Fruit fly (Drosophila melanogaster) whole organism, embryonic: Measurements from ENCODE around the gene CG14219.

Experiments used
- CG10267 ChIP-seq: fragments of 200-800 bp; sonication (Bioruptor generic); optimal IDR thresholded peaks from 2 replicates; lab custom pipeline; 2018; ENCODE audit warnings: missing biosample characterization, mild to moderate bottlenecking, missing genetic modification characterization, moderate library complexity
- CG10431 ChIP-seq: fragments of 200-800 bp; sonication (Bioruptor generic); optimal IDR thresholded peaks from 3 replicates; lab custom pipeline; 2018; ENCODE audit warnings: missing biosample characterization, mild to moderate bottlenecking, missing genetic modification characterization
- CG10565 ChIP-seq: fragments of 200-800 bp; sonication (Bioruptor generic); optimal IDR thresholded peaks from 3 replicates; lab custom pipeline; 2016; ENCODE audit warnings: missing biosample characterization, mild to moderate bottlenecking, missing genetic modification characterization
- CG10654 ChIP-seq: fragments of 200-800 bp; sonication (Bioruptor generic); optimal IDR thresholded peaks from 2 replicates; lab custom pipeline; 2016; ENCODE audit warnings: missing biosample characterization, missing genetic modification characterization
- CG15514 ChIP-seq: fragments of 200-800 bp; sonication (Bioruptor generic); optimal IDR thresholded peaks from 3 replicates; lab custom pipeline; 2017; ENCODE audit warnings: missing biosample characterization, missing genetic modification characterization, mild to moderate bottlenecking, moderate library complexity, missing genetic modification reagents
- CG15696 ChIP-seq: fragments of 200-800 bp; sonication (Bioruptor generic); optimal IDR thresholded peaks from 2 replicates; lab custom pipeline; 2019; ENCODE audit warnings: missing biosample characterization, mild to moderate bottlenecking, missing genetic modification characterization, moderate library complexity
- CG1647 ChIP-seq: fragments of 200-800 bp; sonication (Bioruptor generic); optimal IDR thresholded peaks from 3 replicates; lab custom pipeline; 2016; ENCODE audit warnings: missing biosample characterization, missing genetic modification characterization
- CG17568 ChIP-seq: fragments of 200-800 bp; sonication (Bioruptor generic); optimal IDR thresholded peaks from 2 replicates; lab custom pipeline; 2018; ENCODE audit warnings: missing biosample characterization, mild to moderate bottlenecking, missing genetic modification characterization, moderate library complexity
- CG1792 ChIP-seq: fragments of 200-800 bp; sonication (Bioruptor generic); optimal IDR thresholded peaks from 2 replicates; lab custom pipeline; 2016; ENCODE audit warnings: missing biosample characterization, missing genetic modification characterization
- CG18619 ChIP-seq: fragments of 200-800 bp; sonication (Bioruptor generic); optimal IDR thresholded peaks from 3 replicates; lab custom pipeline; 2017; ENCODE audit warnings: missing biosample characterization, mild to moderate bottlenecking, missing genetic modification characterization
- CG30403 ChIP-seq: fragments of 200-800 bp; sonication (Bioruptor generic); optimal IDR thresholded peaks from 3 replicates; lab custom pipeline; 2016; ENCODE audit warnings: missing biosample characterization, missing genetic modification characterization
- CG31388 ChIP-seq: fragments of 200-800 bp; sonication (Bioruptor generic); optimal IDR thresholded peaks from 2 replicates; lab custom pipeline; 2016; ENCODE audit warnings: missing biosample characterization, missing genetic modification characterization
- CG3281 ChIP-seq: fragments of 200-800 bp; sonication (Bioruptor generic); optimal IDR thresholded peaks from 3 replicates; lab custom pipeline; 2017; ENCODE audit warnings: missing biosample characterization, mild to moderate bottlenecking, missing genetic modification characterization
- CG33213 ChIP-seq: fragments of 200-800 bp; sonication (Bioruptor generic); optimal IDR thresholded peaks from 3 replicates; lab custom pipeline; 2016; ENCODE audit warnings: missing biosample characterization, missing genetic modification characterization
- CG3726 ChIP-seq: fragments of 200-800 bp; sonication (Bioruptor generic); IDR thresholded peaks from 3 replicates; pipeline ENCODE4, ENCODE4 v1.3.6; 2022; ENCODE audit warnings: missing biosample characterization, missing genetic modification characterization
- CG3847 ChIP-seq: fragments of 200-800 bp; sonication (Bioruptor generic); IDR thresholded peaks from 2 replicates; pipeline ENCODE4 v1.3.6; 2022; ENCODE audit warnings: missing biosample characterization, missing genetic modification characterization
- CG6765 ChIP-seq: fragments of 200-800 bp; sonication (Bioruptor generic); optimal IDR thresholded peaks from 3 replicates; lab custom pipeline; 2017; ENCODE audit warnings: missing biosample characterization, mild to moderate bottlenecking, missing genetic modification characterization
- CG7556 ChIP-seq: fragments of 200-800 bp; sonication (Bioruptor generic); optimal IDR thresholded peaks from 2 replicates; lab custom pipeline; 2017; ENCODE audit warnings: missing biosample characterization, mild to moderate bottlenecking, missing genetic modification characterization
- CHES-1-like ChIP-seq: fragments of 200-800 bp; sonication (Bioruptor generic); optimal IDR thresholded peaks from 2 replicates; lab custom pipeline; 2016; ENCODE audit warnings: missing biosample characterization, missing genetic modification characterization
- D19A ChIP-seq: fragments of 200-800 bp; optimal IDR thresholded peaks from 3 replicates; lab custom pipeline; 2019; ENCODE audit warnings: missing biosample characterization, mild to moderate bottlenecking, missing genetic modification characterization, moderate library complexity
- Dek ChIP-seq: fragments of 200-800 bp; sonication (Bioruptor generic); optimal IDR thresholded peaks from 3 replicates; lab custom pipeline; 2019; ENCODE audit warnings: missing biosample characterization, mild to moderate bottlenecking, missing genetic modification characterization, moderate library complexity
- Ets65A ChIP-seq: fragments of 200-800 bp; sonication (Bioruptor generic); peaks from one replicate; lab custom pipeline; 2016; ENCODE audit warnings: missing biosample characterization, missing genetic modification characterization
- Ets97D ChIP-seq: fragments of 200-800 bp; sonication (Bioruptor generic); optimal IDR thresholded peaks from 3 replicates; lab custom pipeline; 2016; ENCODE audit warnings: missing biosample characterization, missing genetic modification characterization
- Fer1 ChIP-seq: fragments of 200-800 bp; sonication (Bioruptor generic); optimal IDR thresholded peaks from 2 replicates; lab custom pipeline; 2017; ENCODE audit warnings: missing biosample characterization, mild to moderate bottlenecking, missing genetic modification characterization
- Fer3 ChIP-seq: fragments of 200-800 bp; sonication (Bioruptor generic); optimal IDR thresholded peaks from 2 replicates; lab custom pipeline; 2018; ENCODE audit warnings: missing biosample characterization, mild to moderate bottlenecking, missing genetic modification characterization, moderate library complexity
- HLH3B ChIP-seq: fragments of 200-800 bp; sonication (Bioruptor generic); IDR thresholded peaks from 2 replicates; pipeline ENCODE4 v1.3.6; 2022; ENCODE audit warnings: missing biosample characterization, missing genetic modification characterization
- Hr39 ChIP-seq: fragments of >200 bp; optimal IDR thresholded peaks from 2 replicates; lab custom pipeline; 2017
- Nf-YC ChIP-seq: fragments of 200-800 bp; optimal IDR thresholded peaks from 3 replicates; lab custom pipeline; 2019; ENCODE audit warnings: missing biosample characterization, mild to moderate bottlenecking, missing genetic modification characterization, moderate library complexity
- Opbp ChIP-seq: fragments of 200-800 bp; sonication (Bioruptor generic); IDR thresholded peaks from 3 replicates; pipeline ENCODE4 v1.3.6; 2022; ENCODE audit warnings: missing biosample characterization, missing genetic modification characterization; ENCODE audit not compliant: partially characterized antibody
- Pdp1 ChIP-seq, 2 experiments: fragments of 200-800 bp; sonication (Bioruptor generic); optimal IDR thresholded peaks; 3 replicates each; lab custom pipeline; 2016; ENCODE audit warnings: missing biosample characterization in 2 of 2, missing genetic modification characterization in 2 of 2, mild to moderate bottlenecking in 1 of 2, moderate library complexity in 1 of 2
- Rfx ChIP-seq: fragments of 200-800 bp; sonication (Bioruptor generic); IDR thresholded peaks from 2 replicates; pipeline ENCODE4 v1.3.6; 2022; ENCODE audit warnings: missing biosample characterization, missing genetic modification characterization
- Spps ChIP-seq: fragments of 200-800 bp; sonication (Bioruptor generic); optimal IDR thresholded peaks from 2 replicates; lab custom pipeline; 2018; ENCODE audit warnings: missing biosample characterization, mild to moderate bottlenecking, missing genetic modification characterization
- Usf ChIP-seq: fragments of 200-800 bp; sonication (Bioruptor generic); optimal IDR thresholded peaks from 2 replicates; lab custom pipeline; 2017; ENCODE audit warnings: missing genotype, missing biosample characterization, missing genetic modification characterization
- ap ChIP-seq: fragments of 200-800 bp; sonication (Bioruptor generic); IDR thresholded peaks from 2 replicates; pipeline ENCODE4 v1.3.6; 2022; ENCODE audit warnings: missing biosample characterization, missing genetic modification characterization
- chif ChIP-seq, 2 experiments: fragments of 200-800 bp; sonication (Bioruptor generic); optimal IDR thresholded peaks; 3 replicates each; lab custom pipeline; 2016; ENCODE audit warnings: missing biosample characterization in 2 of 2, missing genetic modification characterization in 2 of 2
- danr ChIP-seq: fragments of 200-800 bp; sonication (Bioruptor generic); IDR thresholded peaks from 2 replicates; pipeline ENCODE4 v1.3.6; 2022; ENCODE audit warnings: missing biosample characterization, missing genetic modification characterization
- dmrt99B ChIP-seq: fragments of 200-800 bp; sonication (Bioruptor generic); optimal IDR thresholded peaks from 2 replicates; lab custom pipeline; 2018; ENCODE audit warnings: missing biosample characterization, mild to moderate bottlenecking, missing genetic modification characterization, moderate library complexity
- ewg ChIP-seq: fragments of 200-800 bp; sonication (Bioruptor generic); optimal IDR thresholded peaks from 3 replicates; lab custom pipeline; 2017; ENCODE audit warnings: mild to moderate bottlenecking, missing biosample characterization, missing genetic modification reagents, missing genetic modification characterization
- gce ChIP-seq: fragments of 200-800 bp; sonication (Bioruptor generic); IDR thresholded peaks from 3 replicates; pipeline ENCODE4 v1.3.6; 2022; ENCODE audit warnings: missing biosample characterization, missing genetic modification characterization
- grn ChIP-seq: fragments of 200-800 bp; sonication (Bioruptor generic); optimal IDR thresholded peaks from 3 replicates; lab custom pipeline; 2017; ENCODE audit warnings: missing biosample characterization, missing genetic modification characterization
- gsb ChIP-seq: fragments of 200-800 bp; sonication (Bioruptor generic); IDR thresholded peaks from 2 replicates; pipeline ENCODE4 v1.3.6; 2022; ENCODE audit warnings: missing biosample characterization, missing genetic modification characterization
- ham ChIP-seq: fragments of 200-800 bp; sonication (Bioruptor generic); IDR thresholded peaks from 2 replicates; pipeline ENCODE4 v1.3.6; 2022; ENCODE audit warnings: missing biosample characterization, missing genetic modification characterization
- hkb ChIP-seq, 2 experiments: fragments of 200-800 bp in 1 of 2; fragments of >200 bp in 1 of 2; sonication (Bioruptor generic) in 1 of 2; IDR thresholded peaks in 1 of 2; optimal IDR thresholded peaks in 1 of 2; 2 replicates each; pipeline versions ENCODE4 v1.3.6 to Lab custom; 2017 to 2022; ENCODE audit warnings: missing biosample characterization in 1 of 2, missing genetic modification characterization in 1 of 2
- lbe ChIP-seq: fragments of 200-800 bp; sonication (Bioruptor generic); optimal IDR thresholded peaks from 2 replicates; lab custom pipeline; 2016; ENCODE audit warnings: missing biosample characterization, mild to moderate bottlenecking, missing genetic modification characterization
- p53 ChIP-seq: fragments of 200-800 bp; sonication (Bioruptor generic); optimal IDR thresholded peaks from 2 replicates; lab custom pipeline; 2016; ENCODE audit warnings: missing biosample characterization, missing genetic modification characterization
- pzg ChIP-seq: fragments of 200-800 bp; sonication (Bioruptor generic); optimal IDR thresholded peaks from 3 replicates; lab custom pipeline; 2018; ENCODE audit warnings: missing biosample characterization, mild to moderate bottlenecking, missing genetic modification characterization, moderate library complexity
- scrt ChIP-seq: fragments of 200-800 bp; sonication (Bioruptor generic); optimal IDR thresholded peaks from 2 replicates; lab custom pipeline; 2018; ENCODE audit warnings: missing biosample characterization, mild to moderate bottlenecking, missing genetic modification characterization, moderate library complexity
- sens-2 ChIP-seq: fragments of 200-800 bp; sonication (Bioruptor generic); IDR thresholded peaks from 2 replicates; pipeline ENCODE4 v1.3.6; 2022; ENCODE audit warnings: missing biosample characterization, missing genetic modification characterization
- seq ChIP-seq: fragments of 200-800 bp; sonication (Bioruptor generic); IDR thresholded peaks from 2 replicates; pipeline ENCODE4 v1.3.6; 2022; ENCODE audit warnings: missing biosample characterization, missing genetic modification characterization
- ssp ChIP-seq: fragments of 200-800 bp; sonication (Bioruptor generic); IDR thresholded peaks from 2 replicates; pipeline ENCODE4 v1.3.6; 2022; ENCODE audit warnings: missing biosample characterization, missing genetic modification characterization
- zfh2 ChIP-seq: fragments of 200-800 bp; sonication (Bioruptor generic); optimal IDR thresholded peaks from 2 replicates; lab custom pipeline; 2016; ENCODE audit warnings: missing biosample characterization, missing genetic modification characterization

The CG14219 gene

dm6 chrX:19638328-19638940 is 48.5 kb upstream of the CG14219 start, which contains the start of gene Rcd-1 (continued):
- TF ChIP-seq chif (GFP tag; optimal IDR thresholded peaks at IDR 0.05; lab: Kevin White, UChicago) (no peak), CG33213 (GFP tag; lab: Kevin White, UChicago) (peak; percentile 24), Ets97D (GFP tag; lab: Kevin White, UChicago) (peak; percentile 37), CG10267 (tag; lab: Kevin White, UChicago) (no peak), CG10565 (GFP tag; lab: Kevin White, UChicago) (no peak), Pdp1 (GFP tag; optimal IDR thresholded peaks at IDR 0.05; lab: Kevin White, UChicago) (no peak), Rfx (GFP tag; lab: Robert Waterston, UW) (peak; percentile 34; the same call in 1 of the 2 replicates), CG10431 (peak; percentile 52), CG7556 (GFP tag; lab: Kevin White, UChicago) (no peak), gsb (GFP tag; lab: Robert Waterston, UW) (no peak), CG3726 (GFP tag; lab: Robert Waterston, UW) (no peak), zfh2 (GFP tag; lab: Kevin White, UChicago) (no peak), CG30403 (no peak), CG18619 (peak; percentile 10), Opbp (GFP tag; lab: Robert Waterston, UW) (0 out of 3 replicates have a peak, but pooled peaks have one; percentile 4), CG17568 (GFP tag; lab: Kevin White, UChicago) (no peak), ewg (GFP tag; lab: Kevin White, UChicago) (peak; percentile 63), scrt (GFP tag; lab: Kevin White, UChicago) (no peak), CG3281 (GFP tag; lab: Kevin White, UChicago) (no peak), seq (GFP tag; lab: Robert Waterston, UW) (no peak), Nf-YC (tag; lab: Kevin White, UChicago) (no peak), CG6765 (no peak), dmrt99B (no peak), Ets65A (GFP tag; lab: Kevin White, UChicago) (no peak), hkb (optimal IDR thresholded peaks at IDR 0.05; lab: Kevin White, UChicago) (no peak), hkb (GFP tag; IDR thresholded peaks at IDR 0.05; lab: Robert Waterston, UW) (no peak), ap (no peak), danr (GFP tag; lab: Robert Waterston, UW) (no peak), ham (no peak), CHES-1-like (GFP tag; lab: Kevin White, UChicago) (peak; percentile 16), ssp (GFP tag; lab: Robert Waterston, UW) (no peak), CG10654 (GFP tag; lab: Kevin White, UChicago) (no peak), CG15696 (no peak), CG1792 (GFP tag; lab: Kevin White, UChicago) (no peak), sens-2 (GFP tag; lab: Robert Waterston, UW) (no peak), Hr39 (lab: Kevin White, UChicago) (no peak), CG1647 (GFP tag; lab: Kevin White, UChicago) (no peak), Dek (tag; lab: Kevin White, UChicago) (no peak), Usf (GFP tag; lab: Kevin White, UChicago) (no peak), pzg (GFP tag; lab: Kevin White, UChicago) (peak; percentile 81), CG31388 (GFP tag; lab: Kevin White, UChicago) (no peak), grn (GFP tag; lab: Kevin White, UChicago) (no peak), Fer3 (tag; lab: Kevin White, UChicago) (no peak), CG3847 (GFP tag; lab: Robert Waterston, UW) (peak; percentile 15; the same call in 1 of the 2 replicates), gce (GFP tag; lab: Robert Waterston, UW) (no peak), p53 (GFP tag; lab: Kevin White, UChicago) (no peak), D19A (tag; lab: Kevin White, UChicago) (no peak), HLH3B (GFP tag; lab: Robert Waterston, UW) (no peak), Fer1 (GFP tag; lab: Kevin White, UChicago) (no peak), lbe (no peak), Spps (tag; lab: Kevin White, UChicago) (no peak), CG15514 (peak; percentile 36)
